Worm (Caenorhabditis elegans): Measurements from ENCODE around the gene srx-130.

srx-130 gene

DNA sequence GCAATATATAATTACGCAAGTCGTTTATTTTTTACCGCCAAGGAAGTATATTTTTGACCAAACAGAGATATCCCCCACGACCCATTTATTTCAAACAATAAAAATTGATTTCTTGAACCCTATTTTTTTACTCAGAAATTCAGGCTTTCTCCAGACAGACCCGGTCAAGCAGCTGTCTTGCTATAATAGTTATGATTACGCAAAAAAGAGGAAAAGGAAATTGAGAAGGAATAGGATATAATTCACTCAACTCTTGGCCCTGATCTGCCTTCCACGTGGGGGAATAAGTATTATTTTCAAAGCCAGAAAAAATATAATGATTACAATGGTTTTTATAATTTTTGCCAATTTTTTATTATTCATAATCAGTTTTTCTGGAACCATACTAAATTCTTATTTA is 13.9 kb downstream of the srx-130 start, which contains the start of gene srx-136:
srx-136 (plus strand) TSS at position 301 of the 400 bp plus-strand sequence.
- no peak for TF ChIP-seq ceh-44 (GFP tag; IDR thresholded peaks at IDR 0.05)
- TF ChIP-seq fos-1 (tag; optimal IDR thresholded peaks at IDR 0.05): no peak
- TF ChIP-seq mep-1 (tag; optimal IDR thresholded peaks at IDR 0.05): no peak
- TF ChIP-seq ceh-32 (tag; optimal IDR thresholded peaks at IDR 0.05; ENCODE audit: poor library complexity): no peak
- TF ChIP-seq lir-3 (tag; optimal IDR thresholded peaks at IDR 0.05): no peak

DNA sequence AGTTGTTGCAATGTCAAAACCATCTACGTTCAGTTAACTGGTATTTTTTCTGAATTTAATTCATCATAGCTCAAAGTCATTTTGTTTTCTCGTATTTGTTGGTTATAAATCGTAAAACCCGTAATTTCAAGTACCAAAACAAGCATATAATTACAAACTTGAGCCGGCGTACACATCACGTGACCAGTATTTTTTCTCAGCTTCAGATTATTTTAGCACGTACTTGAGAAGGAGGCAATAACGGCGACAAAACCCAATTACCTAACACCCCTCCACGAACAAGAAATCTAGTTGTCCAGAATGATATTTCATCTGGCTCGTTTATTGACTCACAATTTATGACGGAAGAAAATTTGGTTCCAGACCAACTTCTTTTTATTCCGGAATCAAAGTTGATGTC is 15.7 kb downstream of the srx-130 start, which contains the start of gene srx-135:
srx-135 (plus strand) TSS at position 301 of the 400 bp plus-strand sequence.
- TF ChIP-seq dve-1 (tag; optimal IDR thresholded peaks at IDR 0.05; ENCODE audit: insufficient read depth) (no peak), nhr-6 (tag; optimal IDR thresholded peaks at IDR 0.05) (no peak), egl-43 (GFP tag; IDR thresholded peaks at IDR 0.05) (no peak), dmd-8 (GFP tag; IDR thresholded peaks at IDR 0.05) (no peak), arid-1 (GFP tag; conservative IDR thresholded peaks at IDR 0.05) (no peak), Y48G9A.11 (GFP tag; IDR thresholded peaks at IDR 0.05) (no peak), mxl-2 (GFP tag; conservative IDR thresholded peaks at IDR 0.05) (no peak), sdz-12 (GFP tag; optimal IDR thresholded peaks at IDR 0.05) (no peak), unc-130 (GFP tag; optimal IDR thresholded peaks at IDR 0.05) (no peak), saeg-2 (GFP tag; IDR thresholded peaks at IDR 0.05) (no peak), ctbp-1 (GFP tag; IDR thresholded peaks at IDR 0.05) (no peak)

DNA sequence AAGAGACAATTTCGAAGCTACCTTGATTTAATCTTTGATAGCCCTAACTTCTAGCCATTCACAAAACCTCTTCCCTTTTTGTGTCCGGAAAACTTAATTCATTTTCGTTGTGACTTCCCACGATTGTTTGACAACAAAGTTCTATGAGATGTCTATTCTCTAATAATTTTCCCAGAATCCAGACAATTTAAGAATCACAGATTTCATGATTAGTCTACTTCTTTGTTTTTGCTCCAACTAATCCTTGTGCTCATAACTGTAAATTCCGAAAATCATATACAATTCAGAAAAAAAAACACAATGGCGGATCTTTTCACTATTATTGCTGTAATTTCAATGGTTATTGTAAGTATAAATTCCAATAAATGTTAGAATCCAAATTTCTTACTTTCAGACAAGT is 19.3 kb downstream of the srx-130 start, which contains the start of gene srx-137:
srx-137 (plus strand) TSS at position 301 of the 400 bp plus-strand sequence.
- TF ChIP-seq nhr-10 (tag; optimal IDR thresholded peaks at IDR 0.05) (no peak), ceh-62 (tag; optimal IDR thresholded peaks at IDR 0.05) (no peak), cey-2 (tag; optimal IDR thresholded peaks at IDR 0.05; ENCODE audit: borderline replicate concordance, insufficient read depth) (no peak), nhr-41 (GFP tag; IDR thresholded peaks at IDR 0.05) (no peak), aly-2 (tag; optimal IDR thresholded peaks at IDR 0.05) (no peak), arid-1 (GFP tag; conservative IDR thresholded peaks at IDR 0.05) (no peak), pha-4 (GFP tag; IDR thresholded peaks at IDR 0.05) (no peak), pha-4 (tag; optimal IDR thresholded peaks at IDR 0.05) (no peak), mep-1 (tag; optimal IDR thresholded peaks at IDR 0.05) (no peak), unc-62 (GFP tag; optimal IDR thresholded peaks at IDR 0.05 in 1 of 2) (no peak), unc-62 (tag; optimal IDR thresholded peaks at IDR 0.05) (no peak)

DNA sequence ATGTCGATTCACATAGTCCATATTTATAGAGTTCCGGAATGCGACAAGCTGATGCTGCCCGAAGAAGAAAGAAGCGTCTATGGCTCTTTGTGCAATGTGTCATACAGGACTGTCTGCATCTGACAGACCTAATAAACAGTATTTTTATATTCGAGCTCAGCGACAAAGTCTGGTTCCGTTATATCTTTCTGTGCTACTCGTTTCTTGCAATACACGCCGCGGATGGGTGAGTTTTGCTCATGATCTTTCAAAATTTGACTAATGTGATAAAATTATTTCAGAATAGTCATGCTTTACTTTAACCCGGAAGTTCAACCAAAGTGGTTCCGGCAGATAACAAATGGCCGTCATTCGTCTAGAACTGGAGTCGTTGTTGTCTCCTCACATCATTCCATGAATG is 20.5 kb downstream of the srx-130 start:
- TF ChIP-seq lin-15B (tag; optimal IDR thresholded peaks at IDR 0.05) (no peak), daf-8 (GFP tag; IDR thresholded peaks at IDR 0.05) (no peak), aha-1 (tag) (peak; percentile 90), daf-19 (GFP tag; conservative IDR thresholded peaks at IDR 0.05) (no peak), rbr-2 (tag; optimal IDR thresholded peaks at IDR 0.05) (no peak), lin-1 (GFP tag; IDR thresholded peaks at IDR 0.05) (no peak), nhr-77 (tag; optimal IDR thresholded peaks at IDR 0.05) (no peak), hlh-11 (tag; optimal IDR thresholded peaks at IDR 0.05) (no peak), attf-4 (tag; optimal IDR thresholded peaks at IDR 0.05) (no peak), unc-62 (GFP tag; optimal IDR thresholded peaks at IDR 0.05 in 1 of 2) (peak in 1 of 2 experiments; percentile 55), unc-62 (tag; optimal IDR thresholded peaks at IDR 0.05) (no peak), skn-1 (tag; optimal IDR thresholded peaks at IDR 0.05) (no peak), fkh-10 (GFP tag; optimal IDR thresholded peaks at IDR 0.05) (no peak)

DNA sequence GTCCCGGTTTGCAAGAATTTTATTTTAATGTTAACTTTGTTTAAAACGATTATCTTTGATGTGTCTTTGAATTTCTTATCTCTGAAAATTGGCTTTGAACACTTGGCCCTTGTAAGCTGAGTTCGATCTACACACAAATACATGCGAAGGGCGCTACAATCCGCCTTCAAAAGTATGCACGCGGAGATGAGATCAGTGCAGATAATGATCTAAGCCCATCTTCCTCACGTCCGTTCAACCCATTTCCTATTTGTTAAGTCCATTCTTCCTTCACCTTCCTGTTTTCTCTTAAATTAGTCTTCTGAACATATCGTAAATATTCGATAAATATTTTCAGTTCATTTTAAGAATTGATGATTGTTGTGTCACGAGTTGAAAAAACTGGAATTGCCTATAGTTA is 23.1 kb downstream of the srx-130 start, which contains the start of gene nhr-175:
nhr-175 (plus strand) TSS at position 339 of the 400 bp plus-strand sequence.
- TF ChIP-seq Y5F2A.4 (GFP tag; optimal IDR thresholded peaks at IDR 0.05) (no peak), skn-1 (tag; optimal IDR thresholded peaks at IDR 0.05) (no peak), dpl-1 (GFP tag; optimal IDR thresholded peaks at IDR 0.05) (no peak), hlh-30 (tag; optimal IDR thresholded peaks at IDR 0.05; ENCODE audit: insufficient read depth) (no peak), nhr-237 (tag; optimal IDR thresholded peaks at IDR 0.05) (no peak), lin-13 (GFP tag; optimal IDR thresholded peaks at IDR 0.05) (no peak), lin-38 (GFP tag; IDR thresholded peaks at IDR 0.05) (no peak), T26A8.4 (GFP tag; IDR thresholded peaks at IDR 0.05) (no peak), zag-1 (tag; optimal IDR thresholded peaks at IDR 0.05) (no peak), ceh-28 (tag; optimal IDR thresholded peaks at IDR 0.05) (no peak), ZK546.5 (tag; optimal IDR thresholded peaks at IDR 0.05) (no peak), lir-3 (tag; optimal IDR thresholded peaks at IDR 0.05) (no peak), mdl-1 (tag; optimal IDR thresholded peaks at IDR 0.05) (no peak), hmg-1.1 (GFP tag; IDR thresholded peaks at IDR 0.05) (no peak)

Measured in whole organism, L4 larva.